Worm (Caenorhabditis elegans): Measurements from ENCODE around the gene F53F8.3.

DNA sequence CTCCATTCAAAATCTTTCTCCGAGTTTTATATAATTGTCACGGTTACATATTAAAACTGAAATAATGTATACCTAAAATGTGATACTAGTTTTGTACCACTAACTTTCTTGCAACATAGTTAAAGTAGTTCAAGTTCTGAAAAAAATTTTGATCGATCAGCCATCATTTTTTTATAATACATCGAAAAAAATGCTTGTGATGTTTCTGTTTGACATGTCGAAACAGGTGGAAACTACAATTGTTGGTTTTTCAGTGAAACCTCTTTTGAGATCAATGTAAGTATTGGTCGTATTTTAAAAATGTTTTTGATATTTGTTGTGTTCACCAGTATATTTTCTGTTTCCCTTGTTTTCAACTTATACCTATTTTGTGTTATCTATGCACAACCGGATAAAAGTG, 50.0 kb downstream of the F53F8.3 start, which contains the start of gene srxa-14:
- TF ChIP-seq C08G9.2 (tag; optimal IDR thresholded peaks at IDR 0.05) (no peak), T23F11.4 (GFP tag; optimal IDR thresholded peaks at IDR 0.05) (no peak), unc-55 (GFP tag; optimal IDR thresholded peaks at IDR 0.05) (no peak), dve-1 (tag; optimal IDR thresholded peaks at IDR 0.05) (no peak), syd-9 (tag; optimal IDR thresholded peaks at IDR 0.05) (no peak), pha-4 (tag; optimal IDR thresholded peaks at IDR 0.05) (no peak), unc-42 (tag; optimal IDR thresholded peaks at IDR 0.05) (no peak), pax-1 (tag; optimal IDR thresholded peaks at IDR 0.05) (no peak)

Measured in whole organism, late embryonic.